Worm (Caenorhabditis elegans): ENCODE results near the gene srx-6.
"Not testable (repeated sequence)": the region's sequence is repeated elsewhere in the genome, so short reads cannot be mapped to it uniquely, and the experiment has no call there.

srx-6 gene

DNA sequence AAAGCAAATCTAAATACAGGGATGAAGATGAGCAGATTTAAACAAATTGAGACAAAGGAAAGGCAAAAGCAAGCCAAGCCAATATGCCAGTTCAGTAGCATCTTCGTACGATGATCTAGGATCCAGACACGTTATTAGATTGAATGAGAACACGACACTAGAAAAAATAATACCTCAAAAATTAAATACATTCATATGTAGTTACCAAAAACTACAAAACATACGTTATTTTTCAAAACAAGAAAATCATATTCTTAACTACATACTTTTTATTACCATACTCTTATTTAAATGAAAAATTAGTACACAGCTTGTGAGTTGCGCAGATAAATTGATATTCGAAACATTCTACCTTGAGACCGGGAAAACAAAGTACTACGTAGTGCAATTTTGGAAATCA lies at the start of gene srx-6:
srx-6 (minus strand) TSS at position 101 of the 400 bp plus-strand sequence.
- TF ChIP-seq him-1 (tag; optimal IDR thresholded peaks at IDR 0.05) (no peak), W03F9.2 (tag; optimal IDR thresholded peaks at IDR 0.05) (no peak), dao-5 (tag; optimal IDR thresholded peaks at IDR 0.05) (no peak)

DNA sequence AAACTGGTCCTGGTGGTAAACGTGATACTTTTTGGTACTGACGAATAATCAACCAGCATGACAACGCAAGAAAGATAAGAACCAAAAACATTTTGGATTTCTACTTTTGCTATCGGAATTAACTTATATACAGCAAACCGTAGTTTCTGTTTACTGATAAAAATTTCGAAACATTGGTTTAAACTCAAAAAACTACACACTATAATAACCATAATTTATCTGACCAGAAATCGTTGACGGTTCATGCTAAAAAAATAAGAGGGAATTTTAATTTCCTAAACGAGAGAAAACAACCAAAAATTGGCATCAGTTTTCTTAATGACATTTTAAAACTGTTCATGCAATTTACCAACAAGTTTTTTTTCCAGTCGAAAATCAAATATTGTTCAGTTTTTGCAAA lies 48.5 kb upstream of the srx-6 start, which contains the start of gene cyp-35A1:
cyp-35A1 (minus strand) TSS at position 101 of the 400 bp plus-strand sequence.
- TF ChIP-seq W03F9.2 (tag; optimal IDR thresholded peaks at IDR 0.05) (no peak), dao-5 (tag; optimal IDR thresholded peaks at IDR 0.05) (no peak), him-1 (tag; optimal IDR thresholded peaks at IDR 0.05) (no peak)

DNA sequence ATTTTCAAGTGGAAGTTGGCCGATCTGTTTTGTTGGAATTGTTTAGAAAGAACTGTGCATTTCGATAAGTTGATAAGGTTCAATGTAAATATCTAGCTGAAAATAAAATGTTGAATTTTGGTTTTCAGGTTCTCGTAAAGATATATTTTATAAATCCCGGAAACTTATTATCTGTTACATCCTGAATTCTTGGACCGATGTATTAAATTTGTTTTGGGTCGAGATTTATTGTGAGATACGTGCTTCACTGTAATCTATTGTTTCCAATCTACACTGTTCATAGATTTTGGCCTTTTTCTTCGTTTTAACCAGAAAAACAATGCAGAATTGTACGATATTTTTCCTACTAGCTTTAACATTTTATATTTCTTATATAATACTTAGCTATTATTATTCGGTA lies 44.0 kb upstream of the srx-6 start, which contains the start of gene C03G6.6:
C03G6.6 (plus strand) TSS at position 301 of the 400 bp plus-strand sequence.
- TF ChIP-seq W03F9.2 (tag; optimal IDR thresholded peaks at IDR 0.05) (no peak), him-1 (tag; optimal IDR thresholded peaks at IDR 0.05) (no peak), dao-5 (tag; optimal IDR thresholded peaks at IDR 0.05) (no peak)

DNA sequence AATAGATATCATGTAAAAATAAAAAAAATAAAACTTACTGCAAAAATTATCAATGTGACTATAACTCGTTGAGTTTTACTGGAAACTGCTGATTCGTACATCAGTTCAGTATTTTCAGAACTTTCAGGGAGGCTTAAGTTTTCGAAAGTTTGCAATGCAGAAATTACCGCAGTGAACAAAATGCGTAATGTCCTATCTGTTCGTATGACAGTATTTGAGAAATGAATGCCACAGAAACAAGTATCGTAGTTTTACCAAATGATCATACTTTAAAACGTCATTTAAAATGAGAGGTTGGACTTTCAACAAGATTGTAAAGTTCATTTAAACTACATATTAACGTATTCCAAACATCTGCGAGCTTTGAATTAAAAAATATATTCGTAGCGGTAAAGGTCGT lies 43.6 kb upstream of the srx-6 start, which contains the start of gene C03G6.21:
C03G6.21 (minus strand) TSS at position 101 of the 400 bp plus-strand sequence.
- no peak for TF ChIP-seq W03F9.2 (tag; optimal IDR thresholded peaks at IDR 0.05)
- no peak for TF ChIP-seq dao-5 (tag; optimal IDR thresholded peaks at IDR 0.05)
- TF ChIP-seq him-1 (tag; optimal IDR thresholded peaks at IDR 0.05), result no peak

DNA sequence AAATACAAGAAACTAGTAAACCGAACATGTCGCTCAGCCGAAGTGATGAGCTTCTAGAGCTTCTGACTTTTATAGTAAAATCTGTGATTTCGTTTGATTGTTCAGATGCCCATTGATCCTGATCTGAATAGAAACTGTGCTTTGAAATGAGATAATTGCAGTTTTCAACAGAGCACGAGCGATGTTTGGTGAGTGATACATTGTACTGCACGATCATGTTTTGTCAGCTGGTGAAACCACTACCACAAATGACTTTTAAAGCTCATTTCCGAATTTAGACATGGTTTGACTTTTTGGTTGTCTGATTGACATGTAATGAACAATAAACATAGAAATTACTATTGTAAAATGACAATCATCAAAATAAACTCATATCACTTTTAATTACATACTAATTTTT lies 42.3 kb upstream of the srx-6 start, which contains the start of gene tag-293:
tag-293 (minus strand) TSS at position 101 of the 400 bp plus-strand sequence.
- TF ChIP-seq him-1 (tag; optimal IDR thresholded peaks at IDR 0.05) (no peak), dao-5 (tag; optimal IDR thresholded peaks at IDR 0.05) (no peak), W03F9.2 (tag; optimal IDR thresholded peaks at IDR 0.05) (no peak)

DNA sequence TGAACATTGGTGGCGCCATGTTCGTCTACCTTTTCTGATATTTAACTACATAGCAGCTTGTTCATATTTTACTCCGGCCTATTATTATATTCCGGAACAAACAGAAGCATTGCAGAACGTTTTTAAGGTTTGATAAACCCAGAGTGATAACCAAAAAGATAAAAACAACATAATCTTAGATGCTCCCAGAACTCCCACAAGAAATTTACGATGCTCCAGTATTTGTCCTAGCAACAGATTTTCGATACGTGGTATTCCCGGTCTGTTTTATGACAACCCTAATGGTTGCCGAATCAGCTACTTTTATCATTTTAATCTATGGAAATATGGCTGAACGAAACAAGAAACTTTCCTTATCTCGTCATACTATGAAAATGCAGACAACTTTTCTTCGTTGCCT lies 40.5 kb upstream of the srx-6 start:
- TF ChIP-seq W03F9.2 (tag; optimal IDR thresholded peaks at IDR 0.05), result no peak
- no peak for TF ChIP-seq him-1 (tag; optimal IDR thresholded peaks at IDR 0.05)
- TF ChIP-seq dao-5 (tag; optimal IDR thresholded peaks at IDR 0.05), result no peak

DNA sequence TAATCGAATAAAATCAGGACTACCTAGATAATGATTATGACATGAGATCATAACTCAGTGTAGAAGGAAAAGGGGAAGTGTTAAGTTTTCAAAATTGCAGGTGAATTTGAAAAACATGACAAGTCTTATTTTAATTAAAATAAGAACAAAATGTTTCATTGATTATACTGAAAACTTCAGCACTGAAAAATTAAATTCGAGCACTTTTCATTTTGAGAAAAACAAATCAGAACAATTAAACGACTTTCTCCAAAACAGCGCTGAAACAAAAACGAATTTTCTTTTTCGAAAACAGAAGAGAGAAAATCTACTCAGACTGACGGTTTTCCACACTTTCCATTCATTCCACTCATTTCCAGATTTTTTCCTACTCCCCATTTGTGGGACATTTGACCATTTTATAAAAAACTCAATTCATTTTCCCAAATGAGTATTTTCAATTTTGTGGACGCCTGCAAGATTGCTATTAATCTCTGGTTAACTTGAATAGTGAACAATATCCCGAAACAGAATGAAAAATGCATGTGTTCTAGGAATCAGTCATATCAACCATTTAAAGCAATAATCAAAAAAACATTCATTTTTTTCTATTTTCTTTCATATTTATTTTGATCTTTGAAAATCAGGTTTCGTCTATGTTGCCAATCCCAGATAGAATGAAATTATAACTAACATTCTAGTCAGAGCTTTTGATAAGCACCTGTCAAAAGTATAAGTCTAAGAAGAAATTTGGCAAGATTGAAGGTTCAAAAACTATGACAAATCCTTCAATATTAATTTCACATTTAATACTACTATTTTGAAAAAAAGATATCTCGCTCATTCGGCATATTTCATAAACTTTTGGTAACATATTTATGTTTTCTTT lies 39.3 kb upstream of the srx-6 start, which contains the start of the genes srh-231 and srh-275:
srh-231 (minus strand) TSS at position 51 of the 868 bp plus-strand sequence.
srh-275 (plus strand) TSS at position 818 of the 868 bp plus-strand sequence.
- no peak for TF ChIP-seq dao-5 (tag; optimal IDR thresholded peaks at IDR 0.05)
- no peak for TF ChIP-seq W03F9.2 (tag; optimal IDR thresholded peaks at IDR 0.05)
- TF ChIP-seq him-1 (tag; optimal IDR thresholded peaks at IDR 0.05), result no peak

DNA sequence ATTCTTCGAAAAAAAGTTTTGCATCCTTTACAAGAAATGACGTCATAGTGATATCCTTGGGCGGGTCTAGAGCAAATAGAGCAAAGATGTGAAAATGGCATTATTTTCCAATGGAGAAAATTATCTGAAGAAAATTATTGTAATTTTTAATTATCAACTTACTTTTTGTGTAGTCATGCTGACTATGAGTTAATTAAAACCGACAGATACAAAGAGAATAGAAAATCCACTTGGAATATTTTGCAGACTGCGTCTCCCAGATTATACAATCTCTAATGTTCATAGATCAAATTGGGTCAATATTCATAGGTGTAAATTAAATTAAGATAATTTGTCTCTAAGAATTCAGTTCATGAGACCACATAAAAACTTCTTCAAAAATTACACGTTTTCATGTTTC lies 36.4 kb upstream of the srx-6 start, which contains the start of gene nhr-149:
nhr-149 (minus strand) TSS at position 101 of the 400 bp plus-strand sequence.
- TF ChIP-seq W03F9.2 (tag; optimal IDR thresholded peaks at IDR 0.05), result no peak
- no peak for TF ChIP-seq dao-5 (tag; optimal IDR thresholded peaks at IDR 0.05)
- no peak for TF ChIP-seq him-1 (tag; optimal IDR thresholded peaks at IDR 0.05)

DNA sequence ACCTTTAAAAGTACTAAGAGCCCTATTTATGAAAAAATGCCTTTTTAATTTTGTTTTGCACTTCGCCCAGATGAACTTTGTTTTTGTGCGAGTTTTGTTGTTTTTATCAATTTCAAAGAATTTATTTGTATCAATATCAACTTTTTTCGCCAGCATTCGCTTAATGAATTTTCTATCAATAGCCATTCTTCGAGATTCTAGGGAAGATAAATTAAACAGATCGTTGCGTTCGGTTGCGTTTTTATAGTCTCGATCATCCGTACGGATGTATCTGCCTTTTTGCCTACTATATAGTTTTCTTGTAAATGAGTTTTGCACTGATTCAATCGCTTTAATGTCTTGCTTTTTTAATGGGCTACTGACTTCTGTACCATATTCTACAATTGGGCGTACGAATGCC lies 32.4 kb upstream of the srx-6 start, which contains the start of gene nhr-147:
nhr-147 (plus strand) TSS at position 301 of the 400 bp plus-strand sequence.
- not testable (repeated sequence) for TF ChIP-seq W03F9.2, dao-5, him-1 (tag; optimal IDR thresholded peaks at IDR 0.05)

DNA sequence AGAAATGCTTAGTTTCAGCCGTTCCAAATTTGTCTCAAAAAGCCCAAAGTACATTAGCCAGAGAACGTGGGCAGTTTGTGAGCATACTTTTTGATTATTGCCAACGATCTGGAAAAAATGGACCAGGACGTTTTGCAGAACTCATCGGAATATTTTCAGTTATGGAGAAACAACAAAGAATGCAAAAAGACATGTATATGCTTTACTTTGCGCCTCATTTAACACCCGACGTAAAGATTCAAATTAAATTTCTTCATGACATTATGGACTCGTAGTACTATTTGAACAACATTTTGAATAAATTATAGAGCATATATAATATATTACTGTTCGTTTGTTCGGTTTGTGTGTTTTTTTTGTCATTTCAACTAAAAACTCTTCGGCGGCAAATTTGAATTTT lies 30.4 kb upstream of the srx-6 start, which contains the start of gene srh-244:
srh-244 (plus strand) TSS at position 301 of the 400 bp plus-strand sequence.
- TF ChIP-seq W03F9.2 (tag; optimal IDR thresholded peaks at IDR 0.05) (no peak), dao-5 (tag; optimal IDR thresholded peaks at IDR 0.05) (no peak), him-1 (tag; optimal IDR thresholded peaks at IDR 0.05) (no peak)

DNA sequence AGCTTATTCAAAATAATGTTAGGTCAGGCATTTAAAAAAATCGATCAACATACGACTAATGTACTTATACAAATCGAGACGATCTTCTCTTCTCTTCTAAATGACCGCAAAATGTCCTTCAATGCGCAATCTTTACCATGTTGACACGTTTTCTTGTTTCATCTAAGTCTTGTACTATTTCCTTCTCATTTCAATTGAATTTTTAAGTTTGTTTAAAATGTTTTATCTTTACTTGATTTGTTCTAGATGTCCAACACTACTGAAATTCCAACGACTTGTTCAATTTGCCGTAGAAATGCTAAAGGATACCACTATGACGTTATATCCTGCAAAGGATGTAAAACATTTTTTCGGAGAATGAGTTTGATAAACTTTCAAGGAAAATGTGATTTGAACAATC lies 28.8 kb upstream of the srx-6 start, which contains the start of the genes nhr-263 and nhr-148:
nhr-263 (minus strand) TSS at position 101 of the 400 bp plus-strand sequence.
nhr-148 (plus strand) TSS at position 215 of the 400 bp plus-strand sequence.
- TF ChIP-seq dao-5 (tag; optimal IDR thresholded peaks at IDR 0.05), result no peak
- no peak for TF ChIP-seq him-1 (tag; optimal IDR thresholded peaks at IDR 0.05)
- TF ChIP-seq W03F9.2 (tag; optimal IDR thresholded peaks at IDR 0.05), result no peak

DNA sequence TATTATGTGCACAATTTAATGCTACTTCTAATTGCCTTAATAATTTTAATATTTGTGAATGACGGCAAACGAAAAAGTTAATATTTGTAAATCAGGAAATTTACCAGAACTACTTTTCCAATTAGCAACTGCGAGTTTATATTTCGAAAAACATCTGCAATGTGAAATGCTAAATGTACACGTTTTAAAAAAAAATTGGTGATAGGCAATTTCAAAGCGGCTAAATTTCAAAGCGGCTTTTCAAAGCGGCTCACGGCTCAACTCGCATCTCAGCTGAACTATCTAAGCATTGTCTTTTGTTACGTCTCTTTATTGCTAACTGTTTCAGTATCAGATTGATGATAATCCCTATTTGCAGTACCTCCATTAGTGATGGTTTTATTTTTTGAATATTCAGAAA lies 26.7 kb upstream of the srx-6 start, which contains the start of gene srh-187:
srh-187 (minus strand) TSS at position 101 of the 400 bp plus-strand sequence.
- no peak for TF ChIP-seq dao-5 (tag; optimal IDR thresholded peaks at IDR 0.05)
- no peak for TF ChIP-seq W03F9.2 (tag; optimal IDR thresholded peaks at IDR 0.05)
- TF ChIP-seq him-1 (tag; optimal IDR thresholded peaks at IDR 0.05), result no peak

DNA sequence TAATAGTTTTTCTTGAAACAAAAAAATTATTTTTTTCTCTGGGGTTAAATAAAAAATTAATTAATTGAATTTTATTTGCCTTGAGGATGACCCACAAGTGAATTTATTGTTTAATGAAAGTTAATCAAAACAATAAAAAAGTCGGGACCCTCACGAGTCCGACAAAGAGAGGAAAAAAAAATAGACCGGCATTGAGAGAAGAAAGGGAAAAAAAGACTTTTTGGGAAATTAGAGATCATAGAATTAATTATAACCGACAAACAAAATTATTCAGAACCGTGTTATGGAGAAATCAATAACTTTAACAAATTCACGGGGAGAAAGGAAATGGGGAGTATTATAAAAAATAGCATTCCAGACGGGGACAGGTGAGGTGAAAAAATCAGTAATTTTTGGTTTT lies 24.1 kb upstream of the srx-6 start, which contains the start of gene F10G2.7:
F10G2.7 (minus strand) TSS at position 101 of the 400 bp plus-strand sequence.
- TF ChIP-seq W03F9.2, dao-5, him-1 (tag; optimal IDR thresholded peaks at IDR 0.05): not testable (repeated sequence)

Data from whole organism, L4/young adult.